Fruit fly (Drosophila melanogaster) whole organism, embryonic: ENCODE measurements around the gene CBP.

Experiments
- BEAF-32 ChIP-seq: fragments of 200-800 bp; sonication (Bioruptor generic); optimal IDR thresholded peaks from 3 replicates; lab custom pipeline; 2017; ENCODE audit warnings: missing biosample characterization, missing genetic modification characterization, mild to moderate bottlenecking, moderate library complexity, missing genetic modification reagents
- Blimp-1 ChIP-seq: fragments of 200-800 bp; sonication (Bioruptor generic); optimal IDR thresholded peaks from 3 replicates; lab custom pipeline; 2018; ENCODE audit warnings: missing biosample characterization, missing genetic modification characterization, mild to moderate bottlenecking, moderate library complexity, missing genetic modification reagents
- CG11085 ChIP-seq: fragments of 200-800 bp; sonication (Bioruptor generic); IDR thresholded peaks from 2 replicates; pipeline ENCODE4 v1.3.6; 2022; ENCODE audit warnings: missing biosample characterization, missing genetic modification characterization
- CG11093 ChIP-seq: fragments of 200-800 bp; sonication (Bioruptor generic); IDR thresholded peaks from 3 replicates; pipeline ENCODE4 v1.3.6; 2022; ENCODE audit warnings: missing biosample characterization, missing genetic modification characterization
- CG12104 ChIP-seq: fragments of 200-800 bp; sonication (Bioruptor generic); optimal IDR thresholded peaks from 3 replicates; lab custom pipeline; 2016; ENCODE audit warnings: missing biosample characterization, missing genetic modification characterization
- CG12219 ChIP-seq: fragments of 200-800 bp; sonication (Bioruptor generic); optimal IDR thresholded peaks from 3 replicates; lab custom pipeline; 2018; ENCODE audit warnings: missing biosample characterization, mild to moderate bottlenecking, missing genetic modification characterization
- CG14667 ChIP-seq: fragments of 200-800 bp; sonication (Bioruptor generic); IDR thresholded peaks from 2 replicates; pipeline ENCODE4 v1.3.6; 2022; ENCODE audit warnings: missing biosample characterization, missing genetic modification characterization
- CG15479 ChIP-seq: fragments of 200-800 bp; sonication (Bioruptor generic); optimal IDR thresholded peaks from 3 replicates; lab custom pipeline; 2019; ENCODE audit warnings: missing biosample characterization, mild to moderate bottlenecking, missing genetic modification characterization, moderate library complexity
- CG17829 ChIP-seq: fragments of 200-800 bp; optimal IDR thresholded peaks from 2 replicates; lab custom pipeline; 2019; ENCODE audit warnings: missing biosample characterization, mild to moderate bottlenecking, missing genetic modification characterization, moderate library complexity
- CG2202 ChIP-seq: fragments of 200-800 bp; sonication (Bioruptor generic); optimal IDR thresholded peaks from 2 replicates; lab custom pipeline; 2018; ENCODE audit warnings: missing biosample characterization, mild to moderate bottlenecking, missing genetic modification characterization
- CG2875 ChIP-seq: fragments of 200-800 bp; sonication (Bioruptor generic); optimal IDR thresholded peaks from 2 replicates; lab custom pipeline; 2017; ENCODE audit warnings: missing biosample characterization, mild to moderate bottlenecking, missing genetic modification characterization, missing genetic modification reagents
- CG3838 ChIP-seq: fragments of 200-800 bp; sonication (Bioruptor generic); optimal IDR thresholded peaks from 3 replicates; lab custom pipeline; 2016; ENCODE audit warnings: missing biosample characterization, missing genetic modification characterization
- CG6254 ChIP-seq: fragments of 200-800 bp; sonication (Bioruptor generic); optimal IDR thresholded peaks from 3 replicates; lab custom pipeline; 2017; ENCODE audit warnings: mild to moderate bottlenecking, missing biosample characterization, missing genetic modification reagents, missing genetic modification characterization
- CG7372 ChIP-seq: fragments of 200-800 bp; sonication (Bioruptor generic); IDR thresholded peaks from 2 replicates; pipeline ENCODE4 v1.3.6; 2022; ENCODE audit warnings: missing biosample characterization, missing genetic modification characterization
- CG8478 ChIP-seq: fragments of >200 bp; optimal IDR thresholded peaks from 2 replicates; lab custom pipeline; 2018
- CoRest ChIP-seq: fragments of 200-800 bp; sonication (Bioruptor generic); optimal IDR thresholded peaks from 3 replicates; lab custom pipeline; 2018; ENCODE audit warnings: missing biosample characterization, mild to moderate bottlenecking, missing genetic modification characterization, moderate library complexity
- D19A ChIP-seq: fragments of 200-800 bp; optimal IDR thresholded peaks from 3 replicates; lab custom pipeline; 2019; ENCODE audit warnings: missing biosample characterization, mild to moderate bottlenecking, missing genetic modification characterization, moderate library complexity
- Doc2 ChIP-seq: fragments of 200-800 bp; sonication (Bioruptor generic); IDR thresholded peaks from 2 replicates; pipeline ENCODE4 v1.3.6; 2022; ENCODE audit warnings: missing biosample characterization, missing genetic modification characterization
- Dp ChIP-seq: fragments of 200-800 bp; sonication (Bioruptor generic); optimal IDR thresholded peaks from 2 replicates; lab custom pipeline; 2018; ENCODE audit warnings: missing biosample characterization, mild to moderate bottlenecking, missing genetic modification characterization, moderate library complexity
- E2f1 ChIP-seq: fragments of 200-800 bp; sonication (Bioruptor generic); IDR thresholded peaks from 2 replicates; pipeline ENCODE4 v1.3.6; 2022; ENCODE audit warnings: missing biosample characterization, missing genetic modification characterization
- Ets97D ChIP-seq: fragments of 200-800 bp; sonication (Bioruptor generic); optimal IDR thresholded peaks from 3 replicates; lab custom pipeline; 2016; ENCODE audit warnings: missing biosample characterization, missing genetic modification characterization
- Hr3 ChIP-seq: fragments of 200-800 bp; sonication (Bioruptor generic); optimal IDR thresholded peaks from 3 replicates; lab custom pipeline; 2016; ENCODE audit warnings: missing biosample characterization, missing genetic modification characterization
- Hr78 ChIP-seq, 2 experiments: fragments of 200-800 bp in 1 of 2; fragments of >200 bp in 1 of 2; sonication (Bioruptor generic) in 1 of 2; optimal IDR thresholded peaks; 2 replicates each; lab custom pipeline; 2017 to 2019; ENCODE audit warnings: missing biosample characterization in 2 of 2, missing genetic modification characterization in 2 of 2, mild to moderate bottlenecking in 1 of 2, moderate library complexity in 1 of 2
- Nf-YC ChIP-seq: fragments of 200-800 bp; optimal IDR thresholded peaks from 3 replicates; lab custom pipeline; 2019; ENCODE audit warnings: missing biosample characterization, mild to moderate bottlenecking, missing genetic modification characterization, moderate library complexity
- Six4 ChIP-seq: fragments of 200-800 bp; sonication (Bioruptor generic); optimal IDR thresholded peaks from 2 replicates; lab custom pipeline; 2016; ENCODE audit warnings: missing biosample characterization, missing genetic modification characterization
- ac ChIP-seq: fragments of 200-800 bp; sonication (Bioruptor generic); optimal IDR thresholded peaks from 3 replicates; lab custom pipeline; 2017; ENCODE audit warnings: missing biosample characterization, mild to moderate bottlenecking, missing genetic modification characterization
- ap ChIP-seq: fragments of 200-800 bp; sonication (Bioruptor generic); IDR thresholded peaks from 2 replicates; pipeline ENCODE4 v1.3.6; 2022; ENCODE audit warnings: missing biosample characterization, missing genetic modification characterization
- chif ChIP-seq, 2 experiments: fragments of 200-800 bp; sonication (Bioruptor generic); optimal IDR thresholded peaks; 3 replicates each; lab custom pipeline; 2016; ENCODE audit warnings: missing biosample characterization in 2 of 2, missing genetic modification characterization in 2 of 2
- chm ChIP-seq: fragments of 200-800 bp; sonication (Bioruptor generic); IDR thresholded peaks from 2 replicates; pipeline ENCODE4 v1.3.6; 2022; ENCODE audit warnings: missing biosample characterization, missing genetic modification characterization
- ftz-f1 ChIP-seq: fragments of 200-800 bp; sonication (Bioruptor generic); optimal IDR thresholded peaks from 2 replicates; lab custom pipeline; 2016; ENCODE audit warnings: missing biosample characterization, missing genetic modification characterization
- fu2 ChIP-seq: fragments of 200-800 bp; sonication (Bioruptor generic); optimal IDR thresholded peaks from 2 replicates; lab custom pipeline; 2016; ENCODE audit warnings: missing biosample characterization, missing genetic modification characterization
- h ChIP-seq: fragments of >200 bp; optimal IDR thresholded peaks from 2 replicates; lab custom pipeline; 2017
- ham ChIP-seq: fragments of 200-800 bp; sonication (Bioruptor generic); IDR thresholded peaks from 2 replicates; pipeline ENCODE4 v1.3.6; 2022; ENCODE audit warnings: missing biosample characterization, missing genetic modification characterization
- hth ChIP-seq: fragments of >200 bp; optimal IDR thresholded peaks from 2 replicates; lab custom pipeline; 2017; ENCODE audit warnings: inconsistent platforms
- ind ChIP-seq: fragments of 200-800 bp; sonication (Bioruptor generic); optimal IDR thresholded peaks from 3 replicates; lab custom pipeline; 2016; ENCODE audit warnings: missing biosample characterization, missing genetic modification characterization
- jigr1 ChIP-seq: fragments of 200-800 bp; sonication (Bioruptor generic); IDR thresholded peaks from 3 replicates; pipeline ENCODE4 v1.3.6; 2022; ENCODE audit warnings: missing biosample characterization, missing genetic modification characterization
- kay ChIP-seq: fragments of 200-800 bp; sonication (Bioruptor generic); optimal IDR thresholded peaks from 2 replicates; lab custom pipeline; 2016; ENCODE audit warnings: missing biosample characterization, missing genetic modification characterization
- lmd ChIP-seq: fragments of 200-800 bp; sonication (Bioruptor generic); IDR thresholded peaks from 2 replicates; pipeline ENCODE4 v1.3.6; 2022; ENCODE audit warnings: missing biosample characterization, missing genetic modification characterization
- lola ChIP-seq, 3 experiments: fragments of >200 bp in 2 of 3; fragments of 200-800 bp in 1 of 3; sonication (Bioruptor generic) in 1 of 3; optimal IDR thresholded peaks; 2 replicates each; lab custom pipeline; 2017 to 2019; ENCODE audit warnings: missing biosample characterization in 3 of 3, missing genetic modification characterization in 3 of 3, mild to moderate bottlenecking in 1 of 3, moderate library complexity in 1 of 3
- pfk ChIP-seq: fragments of 200-800 bp; sonication (Bioruptor generic); optimal IDR thresholded peaks from 2 replicates; lab custom pipeline; 2018; ENCODE audit warnings: missing biosample characterization, mild to moderate bottlenecking, missing genetic modification characterization, moderate library complexity
- repo ChIP-seq: fragments of 200-800 bp; sonication (Bioruptor generic); optimal IDR thresholded peaks from 2 replicates; lab custom pipeline; 2016; ENCODE audit warnings: missing biosample characterization, missing genetic modification characterization
- sd ChIP-seq: fragments of 200-800 bp; sonication (Bioruptor generic); optimal IDR thresholded peaks from 3 replicates; lab custom pipeline; 2018; ENCODE audit warnings: missing biosample characterization, mild to moderate bottlenecking, missing genetic modification characterization, moderate library complexity
- sna ChIP-seq: fragments of 200-800 bp; sonication (Bioruptor generic); IDR thresholded peaks from 2 replicates; pipeline ENCODE4 v1.3.6; 2022; ENCODE audit warnings: missing biosample characterization, missing genetic modification characterization; ENCODE audit not compliant: partially characterized antibody
- sqz ChIP-seq: fragments of 200-800 bp; sonication (Bioruptor generic); optimal IDR thresholded peaks from 3 replicates; lab custom pipeline; 2018; ENCODE audit warnings: missing biosample characterization, mild to moderate bottlenecking, missing genetic modification characterization
- tin ChIP-seq: fragments of 200-800 bp; sonication (Bioruptor generic); optimal IDR thresholded peaks from 3 replicates; lab custom pipeline; 2016; ENCODE audit warnings: missing biosample characterization, missing genetic modification characterization
- tll ChIP-seq, 2 experiments: fragments of 200-800 bp in 1 of 2; fragments of >200 bp in 1 of 2; sonication (Bioruptor generic) in 1 of 2; optimal IDR thresholded peaks; 2 replicates each; lab custom pipeline; 2017 to 2019; ENCODE audit warnings: missing biosample characterization in 2 of 2, missing genetic modification characterization in 2 of 2, mild to moderate bottlenecking in 1 of 2, moderate library complexity in 1 of 2
- toy ChIP-seq: fragments of 200-800 bp; sonication (Bioruptor generic); IDR thresholded peaks from 2 replicates; pipeline ENCODE4 v1.3.6; 2022; ENCODE audit warnings: missing biosample characterization, missing genetic modification characterization
- vfl ChIP-seq: fragments of 200-800 bp; sonication (Bioruptor generic); optimal IDR thresholded peaks from 2 replicates; lab custom pipeline; 2016; ENCODE audit warnings: missing biosample characterization, missing genetic modification characterization
- zf30C ChIP-seq: fragments of 200-800 bp; sonication (Bioruptor generic); optimal IDR thresholded peaks from 3 replicates; lab custom pipeline; 2018; ENCODE audit warnings: missing biosample characterization, mild to moderate bottlenecking, missing genetic modification characterization

The CBP gene

DNA sequence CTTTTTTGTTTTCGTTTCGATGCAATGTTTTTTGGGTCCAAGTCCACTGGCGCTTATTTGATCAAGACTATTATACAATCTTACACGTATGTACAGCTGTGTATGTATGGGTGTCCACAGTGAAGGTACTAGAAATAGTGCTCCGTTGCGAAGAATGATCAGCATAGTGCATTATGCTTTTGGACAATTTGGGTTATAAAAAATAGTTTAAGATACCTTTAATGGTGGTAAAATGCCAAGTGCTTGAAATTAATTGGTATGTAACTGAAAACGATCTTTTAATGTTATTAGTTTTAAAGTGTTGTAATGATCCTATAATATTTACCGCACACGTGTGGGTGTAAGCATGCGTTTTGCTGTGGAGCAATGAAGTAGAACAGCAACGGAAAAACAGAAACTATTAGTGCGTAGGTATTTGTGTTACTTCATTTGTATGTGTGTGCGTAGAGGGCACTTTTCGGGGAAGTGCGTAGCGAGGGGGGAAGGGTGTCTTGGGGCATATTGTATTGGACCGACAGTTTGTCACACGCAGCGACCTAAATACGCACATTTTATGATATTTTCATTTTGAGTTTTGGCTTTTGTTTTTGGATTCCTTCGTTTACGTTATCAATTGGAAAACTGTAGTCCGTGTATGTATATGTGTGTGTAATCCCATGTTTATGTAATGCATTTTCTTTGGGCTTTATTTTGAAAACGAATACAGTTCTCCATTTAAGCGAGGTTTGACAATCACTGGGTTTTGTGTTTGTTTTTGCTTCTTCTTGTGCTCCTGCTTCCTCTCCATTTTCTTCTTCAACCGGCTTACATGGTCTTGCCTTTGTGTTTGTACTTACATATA lies 811 bp upstream of the CBP start (continued):
- TF ChIP-seq tll (GFP tag; optimal IDR thresholded peaks at IDR 0.05; lab: Kevin White, UChicago) (no peak), tin (peak; percentile 91), Six4 (GFP tag; lab: Kevin White, UChicago) (peak; percentile 88), sqz (GFP tag; lab: Kevin White, UChicago) (peak; percentile 57), BEAF-32 (GFP tag; lab: Kevin White, UChicago) (no peak), lmd (peak; percentile 91), CG3838 (peak; percentile 68), kay (GFP tag; lab: Kevin White, UChicago) (peak; percentile 81), D19A (tag; lab: Kevin White, UChicago) (peak; percentile 91), hth (no peak), repo (GFP tag; lab: Kevin White, UChicago) (peak; percentile 85), ham (GFP tag; lab: Robert Waterston, UW) (no peak), Blimp-1 (peak; percentile 92), E2f1 (GFP tag; lab: Robert Waterston, UW) (peak; percentile 85), ind (GFP tag; lab: Kevin White, UChicago) (peak; percentile 89), Ets97D (GFP tag; lab: Kevin White, UChicago) (peak; percentile 66), ac (peak; percentile 82), CG8478 (lab: Kevin White, UChicago) (peak; percentile 76), Hr78 (GFP tag; optimal IDR thresholded peaks at IDR 0.05; lab: Kevin White, UChicago) (peak in 1 of 2 experiments; percentile 69), chif (GFP tag; optimal IDR thresholded peaks at IDR 0.05; lab: Kevin White, UChicago) (peak; percentile 93 to 94), CG2202 (peak; percentile 93), CG17829 (peak; percentile 95), chm (GFP tag; lab: Robert Waterston, UW) (peak; percentile 67), ap (GFP tag; lab: Robert Waterston, UW) (peak; percentile 70), CG6254 (GFP tag; lab: Kevin White, UChicago) (peak; percentile 87), CG14667 (GFP tag; lab: Robert Waterston, UW) (peak; percentile 74), CG11085 (GFP tag; lab: Robert Waterston, UW) (peak; percentile 68), sd (peak; percentile 71), toy (GFP tag; lab: Robert Waterston, UW) (0 out of 2 replicates have a peak, but pooled peaks have one; percentile 16), CG7372 (peak; percentile 80), lola (GFP tag; optimal IDR thresholded peaks at IDR 0.05; lab: Kevin White, UChicago) (peak in 1 of 3 experiments; percentile 93), jigr1 (GFP tag; lab: Robert Waterston, UW) (peak; percentile 78; the same call in 2 of the 3 replicates), Dp (no peak), sna (GFP tag; lab: Robert Waterston, UW) (no peak), ftz-f1 (GFP tag; lab: Kevin White, UChicago) (no peak), CG12104 (peak; percentile 76), fu2 (peak; percentile 71), pfk (no peak), CG12219 (peak; percentile 96), Hr3 (GFP tag; lab: Kevin White, UChicago) (peak; percentile 91), Nf-YC (tag; lab: Kevin White, UChicago) (peak; percentile 67), Doc2 (no peak), h (lab: Kevin White, UChicago) (no peak), CG11093 (GFP tag; lab: Robert Waterston, UW) (peak; percentile 80), CG2875 (GFP tag; lab: Kevin White, UChicago) (peak; percentile 92), vfl (peak; percentile 53), CoRest (tag; lab: Kevin White, UChicago) (peak; percentile 94), zf30C (no peak), CG15479 (no peak)
